Worm (Caenorhabditis elegans) whole organism, L4 larva: Measurements from ENCODE around the gene F31E9.6.

Source experiments
- F26F4.8 ChIP-seq: fragments of 200-800 bp; sonication (Bioruptor generic); conservative IDR thresholded peaks from 2 replicates; pipeline ENCODE4 v1.3.6; 2022; ENCODE audit warnings: missing genetic modification characterization, missing compliant biosample characterization
- F44E2.7 ChIP-seq: fragments of 200-800 bp; sonication (Bioruptor generic); IDR thresholded peaks from 2 replicates; pipeline ENCODE4 v2.1.2; 2022; ENCODE audit warnings: missing genetic modification characterization, missing compliant biosample characterization
- T26A8.4 ChIP-seq: fragments of 200-800 bp; sonication (Bioruptor generic); IDR thresholded peaks from 2 replicates; pipeline ENCODE4 v1.3.6; 2022; ENCODE audit warnings: missing genetic modification characterization, missing compliant biosample characterization
- ZK337.2 ChIP-seq: fragments of 200-800 bp; sonication (Bioruptor generic); IDR thresholded peaks from 2 replicates; pipeline ENCODE4 v1.3.6; 2022; ENCODE audit warnings: missing genetic modification reagents, missing genetic modification characterization, missing compliant biosample characterization
- aha-1 ChIP-seq: fragments of 150-350 bp; peaks from one replicate; lab custom pipeline; 2014; ENCODE audit warnings: missing biosample characterization, missing genetic modification characterization
- ama-1 ChIP-seq: fragments of 150-350 bp; optimal IDR thresholded peaks from 2 replicates; lab custom pipeline; 2014; ENCODE audit warnings: inconsistent platforms, mixed read lengths
- ceh-20 ChIP-seq: fragments of 200-800 bp; sonication (Bioruptor generic); IDR thresholded peaks from 2 replicates; pipeline ENCODE4 v1.3.6; 2022; ENCODE audit warnings: missing genetic modification reagents, missing genetic modification characterization, missing compliant biosample characterization
- ceh-28 ChIP-seq: fragments of 150-350 bp; optimal IDR thresholded peaks from 2 replicates; lab custom pipeline; 2014; ENCODE audit warnings: missing biosample characterization, missing genetic modification reagents, missing genetic modification characterization
- ceh-44 ChIP-seq: fragments of 200-800 bp; sonication (Bioruptor generic); IDR thresholded peaks from 2 replicates; pipeline ENCODE4 v1.3.6; 2022; ENCODE audit warnings: missing genetic modification reagents, missing genetic modification characterization, missing compliant biosample characterization
- ceh-82 ChIP-seq: sonication (generic microtip); optimal IDR thresholded peaks from 2 replicates; lab custom pipeline; 2017; ENCODE audit warnings: missing biosample characterization, missing genetic modification characterization
- ctbp-1 ChIP-seq: fragments of 200-800 bp; sonication (Bioruptor generic); IDR thresholded peaks from 2 replicates; pipeline ENCODE4 v1.3.6; 2022; ENCODE audit warnings: missing genetic modification reagents, missing genetic modification characterization, missing compliant biosample characterization
- daf-12 ChIP-seq: fragments of 150-350 bp; optimal IDR thresholded peaks from 2 replicates; lab custom pipeline; 2014; ENCODE audit warnings: missing biosample characterization, missing genetic modification reagents, missing genetic modification characterization
- daf-16 ChIP-seq, 3 experiments: sonication (generic microtip); optimal IDR thresholded peaks; 2 replicates each; lab custom pipeline; 2016 to 2017; ENCODE audit warnings: missing genetic modification characterization in 3 of 3, missing genetic modification reagents in 3 of 3, mild to moderate bottlenecking in 2 of 3, missing compliant biosample characterization in 2 of 3, missing biosample characterization in 1 of 3, moderate library complexity in 1 of 3
- daf-8 ChIP-seq: fragments of 200-800 bp; sonication (Bioruptor generic); IDR thresholded peaks from 2 replicates; pipeline ENCODE4 v1.3.6; 2022; ENCODE audit warnings: missing genetic modification characterization, missing compliant biosample characterization
- dmd-6 ChIP-seq: fragments of 200-800 bp; sonication (Bioruptor generic); IDR thresholded peaks from 2 replicates; pipeline ENCODE4 v1.3.6; 2022; ENCODE audit warnings: missing genetic modification reagents, missing genetic modification characterization, missing compliant biosample characterization
- dpl-1 ChIP-seq: fragments of 150-350 bp; optimal IDR thresholded peaks from 2 replicates; lab custom pipeline; 2014; ENCODE audit warnings: missing biosample characterization, missing genetic modification reagents, missing genetic modification characterization
- duxl-1 ChIP-seq: sonication (generic microtip); optimal IDR thresholded peaks from 2 replicates; lab custom pipeline; 2016; ENCODE audit warnings: mild to moderate bottlenecking, missing genetic modification characterization, moderate library complexity, missing compliant biosample characterization; ENCODE audit not compliant: poor library complexity
- egl-43 ChIP-seq: fragments of 200-800 bp; sonication (Bioruptor generic); IDR thresholded peaks from 2 replicates; pipeline ENCODE4 v1.3.6; 2022; ENCODE audit warnings: missing genetic modification reagents, missing genetic modification characterization, missing compliant biosample characterization
- lim-7 ChIP-seq: fragments of 200-800 bp; sonication (Bioruptor generic); IDR thresholded peaks from 2 replicates; pipeline ENCODE4 v1.3.6; 2022; ENCODE audit warnings: missing genetic modification characterization, missing compliant biosample characterization
- lin-1 ChIP-seq: fragments of 200-800 bp; sonication (Bioruptor generic); IDR thresholded peaks from 2 replicates; pipeline ENCODE4 v1.3.6; 2022; ENCODE audit warnings: missing genetic modification reagents, missing genetic modification characterization, missing compliant biosample characterization
- lin-15B ChIP-seq: fragments of 150-350 bp; sonication (generic microtip); optimal IDR thresholded peaks from 3 replicates; lab custom pipeline; 2014; ENCODE audit warnings: missing biosample characterization, missing genetic modification characterization
- lin-29 ChIP-seq: fragments of 200-800 bp; sonication (Bioruptor generic); IDR thresholded peaks from 2 replicates; pipeline ENCODE4 v1.3.6; 2022; ENCODE audit warnings: missing genetic modification reagents, missing genetic modification characterization, missing compliant biosample characterization
- lir-3 ChIP-seq: sonication (generic microtip); optimal IDR thresholded peaks from 2 replicates; lab custom pipeline; 2016; ENCODE audit warnings: mild to moderate bottlenecking, missing genetic modification characterization, missing compliant biosample characterization
- madf-9 ChIP-seq: fragments of 200-800 bp; sonication (Bioruptor generic); conservative IDR thresholded peaks from 2 replicates; pipeline ENCODE4 v1.3.6; 2022; ENCODE audit warnings: missing genetic modification reagents, missing genetic modification characterization, missing compliant biosample characterization
- mes-2 ChIP-seq: sonication (generic microtip); optimal IDR thresholded peaks from 2 replicates; lab custom pipeline; 2016; ENCODE audit warnings: missing genotype, mild to moderate bottlenecking, missing genetic modification characterization, missing compliant biosample characterization; ENCODE audit not compliant: poor library complexity, severe bottlenecking
- nhr-102 ChIP-seq: sonication (generic microtip); optimal IDR thresholded peaks from 2 replicates; lab custom pipeline; 2016; ENCODE audit warnings: mild to moderate bottlenecking, missing genetic modification characterization, moderate library complexity, missing compliant biosample characterization
- nhr-237 ChIP-seq: sonication (generic microtip); optimal IDR thresholded peaks from 2 replicates; lab custom pipeline; 2017; ENCODE audit warnings: missing biosample characterization, missing genetic modification characterization
- nhr-41 ChIP-seq: fragments of 200-800 bp; sonication (Bioruptor generic); IDR thresholded peaks from 2 replicates; pipeline ENCODE4 v1.3.6; 2022; ENCODE audit warnings: missing genetic modification reagents, missing genetic modification characterization, missing compliant biosample characterization
- nhr-6 ChIP-seq: fragments of 150-350 bp; optimal IDR thresholded peaks from 2 replicates; lab custom pipeline; 2014; ENCODE audit warnings: missing biosample characterization, missing genetic modification characterization
- rbr-2 ChIP-seq: sonication (generic microtip); optimal IDR thresholded peaks from 2 replicates; lab custom pipeline; 2016; ENCODE audit warnings: missing genotype, missing genetic modification characterization, missing compliant biosample characterization
- sdz-12 ChIP-seq: fragments of 200-800 bp; sonication (Bioruptor generic); optimal IDR thresholded peaks from 2 replicates; lab custom pipeline; 2018; ENCODE audit warnings: mild to moderate bottlenecking, missing genetic modification characterization, missing compliant biosample characterization
- snpc-1.2 ChIP-seq: fragments of 200-800 bp; sonication (Bioruptor generic); IDR thresholded peaks from 2 replicates; pipeline ENCODE4 v1.3.6; 2022; ENCODE audit warnings: missing genetic modification reagents, missing genetic modification characterization, missing compliant biosample characterization
- tag-97 ChIP-seq: fragments of 200-800 bp; sonication (Bioruptor generic); IDR thresholded peaks from 2 replicates; pipeline ENCODE4 v1.3.6; 2022; ENCODE audit warnings: missing genetic modification characterization, missing compliant biosample characterization
- unc-62 ChIP-seq, 3 experiments: fragments of 150-350 bp in 1 of 3; sonication (generic microtip); optimal IDR thresholded peaks in 2 of 3; peaks in 1 of 3; 1 replicate in 1 of 3; 2 replicates in 2 of 3; lab custom pipeline; 2014 to 2017; ENCODE audit warnings: missing biosample characterization in 3 of 3, missing genetic modification characterization in 3 of 3, missing genetic modification reagents in 3 of 3, missing genotype in 1 of 3
- vab-7 ChIP-seq: fragments of 200-800 bp; sonication (Bioruptor generic); IDR thresholded peaks from 2 replicates; pipeline ENCODE4 v1.3.6; 2022; ENCODE audit warnings: missing genetic modification reagents, missing genetic modification characterization, missing compliant biosample characterization
- zag-1 ChIP-seq: fragments of 150-350 bp; optimal IDR thresholded peaks from 2 replicates; lab custom pipeline; 2014; ENCODE audit warnings: missing biosample characterization, missing genetic modification characterization
- zfp-2 ChIP-seq: sonication (generic microtip); optimal IDR thresholded peaks from 2 replicates; lab custom pipeline; 2016; ENCODE audit warnings: mild to moderate bottlenecking, missing genetic modification characterization, missing compliant biosample characterization
- zip-2 ChIP-seq: fragments of 150-350 bp; optimal IDR thresholded peaks from 2 replicates; lab custom pipeline; 2014; ENCODE audit warnings: missing biosample characterization, missing genetic modification characterization
- ztf-7 ChIP-seq: fragments of 150-350 bp; optimal IDR thresholded peaks from 2 replicates; lab custom pipeline; 2014; ENCODE audit warnings: missing biosample characterization, missing genetic modification characterization

F31E9.6 gene

ce11 chrV:17317786-17318185 lies 2.8 kb upstream of the F31E9.6 start, which contains the start of gene srz-58:
Gene srz-58 (plus strand): TSS chrV:17318147.
- TF ChIP-seq lin-1: 0 out of 2 replicates have a peak, but pooled peaks have one; percentile 12
- peak; percentile 60; the same call in 1 of the 2 replicates for TF ChIP-seq lim-7
- peak; percentile 45 for TF ChIP-seq duxl-1 (tag; lab: Kevin White, UChicago)
- no peak for TF ChIP-seq ctbp-1 (GFP tag; lab: Robert Waterston, UW)
- peak; percentile 22 for TF ChIP-seq mes-2
- TF ChIP-seq vab-7 (GFP tag; lab: Robert Waterston, UW): peak; percentile 36; the same call in 1 of the 2 replicates
- peak; percentile 27; the same call in 1 of the 2 replicates for TF ChIP-seq F44E2.7 (GFP tag; lab: Robert Waterston, UW)
- TF ChIP-seq aha-1 (tag; lab: Kevin White, UChicago): no peak
- 0 out of 2 replicates have a peak, but pooled peaks have one; percentile 41 for TF ChIP-seq snpc-1.2 (GFP tag; lab: Robert Waterston, UW)
- peak; percentile 53; the same call in 1 of the 2 replicates for TF ChIP-seq egl-43
- TF ChIP-seq, all 104 proteins: peak for 8

ce11 chrV:17317297-17317696 lies 2.3 kb upstream of the F31E9.6 start:
- TF ChIP-seq unc-62 (GFP tag; optimal IDR thresholded peaks at IDR 0.05 in 1 of 2; lab: Kevin White, UChicago) (peak in 1 of 2 experiments; percentile 91), unc-62 (tag; optimal IDR thresholded peaks at IDR 0.05; lab: Kevin White, UChicago) (no peak), dmd-6 (GFP tag; lab: Robert Waterston, UW) (no peak), daf-8 (GFP tag; lab: Robert Waterston, UW) (no peak), dpl-1 (GFP tag; lab: Kevin White, UChicago) (no peak)

- TF ChIP-seq lin-1: no peak
Measured at ce11 chrV:17312386-17312785, 2.6 kb downstream of the F31E9.6 start, which contains the start of gene Y61B8B.3. Gene Y61B8B.3 (minus strand): TSS chrV:17312486.

- TF ChIP-seq ama-1 (lab: Kevin White, UChicago): no peak
- no peak for TF ChIP-seq madf-9
- TF ChIP-seq tag-97 (GFP tag; lab: Robert Waterston, UW): no peak
- TF ChIP-seq dpl-1 (GFP tag; lab: Kevin White, UChicago): peak; percentile 8
- no peak for TF ChIP-seq unc-62 (GFP tag; optimal IDR thresholded peaks at IDR 0.05 in 1 of 2; lab: Kevin White, UChicago)
- TF ChIP-seq unc-62 (tag; optimal IDR thresholded peaks at IDR 0.05; lab: Kevin White, UChicago): no peak
- TF ChIP-seq daf-12 (tag; lab: Kevin White, UChicago): no peak
- no peak for TF ChIP-seq nhr-237 (tag; lab: Kevin White, UChicago)
Measured at ce11 chrV:17307926-17308325, 7.0 kb downstream of the F31E9.6 start.

- TF ChIP-seq unc-62 (GFP tag; optimal IDR thresholded peaks at IDR 0.05 in 1 of 2; lab: Kevin White, UChicago) (peak in 1 of 2 experiments; percentile 90), unc-62 (tag; optimal IDR thresholded peaks at IDR 0.05; lab: Kevin White, UChicago) (no peak), lir-3 (tag; lab: Kevin White, UChicago) (no peak)
Measured at ce11 chrV:17303392-17303791, 11.6 kb downstream of the F31E9.6 start.

ce11 chrV:17302754-17303153 lies 12.2 kb downstream of the F31E9.6 start, which contains the start of gene sri-70:
Gene sri-70 (plus strand): TSS chrV:17303054.
- no peak for TF ChIP-seq nhr-6 (tag; lab: Kevin White, UChicago)
- no peak for TF ChIP-seq nhr-41 (GFP tag; lab: Robert Waterston, UW)
- no peak for TF ChIP-seq rbr-2
- no peak for TF ChIP-seq zag-1 (tag; lab: Kevin White, UChicago)
- no peak for TF ChIP-seq ztf-7 (tag; lab: Kevin White, UChicago)
- TF ChIP-seq, all 104 proteins: peak for 0

ce11 chrV:17301375-17301774 lies 13.6 kb downstream of the F31E9.6 start, which contains the start of gene K10G4.5:
Gene K10G4.5 (minus strand): TSS chrV:17301475.
- TF ChIP-seq daf-16 (GFP tag; optimal IDR thresholded peaks at IDR 0.05; lab: Kevin White, UChicago) (no peak), daf-16 (tag; optimal IDR thresholded peaks at IDR 0.05; lab: Kevin White, UChicago) (no peak), nhr-41 (GFP tag; lab: Robert Waterston, UW) (no peak), T26A8.4 (GFP tag; lab: Robert Waterston, UW) (no peak), zfp-2 (tag; lab: Kevin White, UChicago) (no peak), zip-2 (tag; lab: Kevin White, UChicago) (no peak), nhr-102 (tag; lab: Kevin White, UChicago) (no peak), lin-15B (tag; lab: Kevin White, UChicago) (no peak), F26F4.8 (no peak), ceh-82 (tag; lab: Kevin White, UChicago) (no peak), ceh-44 (GFP tag; lab: Robert Waterston, UW) (no peak), sdz-12 (GFP tag; lab: Kevin White, UChicago) (no peak), lin-29 (GFP tag; lab: Robert Waterston, UW) (no peak), ZK337.2 (GFP tag; lab: Robert Waterston, UW) (no peak), ceh-20 (GFP tag; lab: Robert Waterston, UW) (no peak), daf-8 (GFP tag; lab: Robert Waterston, UW) (no peak), dpl-1 (GFP tag; lab: Kevin White, UChicago) (no peak), ceh-28 (tag; lab: Kevin White, UChicago) (no peak)
